Worm (Caenorhabditis elegans): ENCODE measurements around the gene gba-3.

- TF ChIP-seq dao-5 (tag; optimal IDR thresholded peaks at IDR 0.05), result no peak
- TF ChIP-seq him-1 (tag; optimal IDR thresholded peaks at IDR 0.05), result no peak
- no peak for TF ChIP-seq W03F9.2 (tag; optimal IDR thresholded peaks at IDR 0.05)
These were observed 46.2 kb upstream of the gba-3 start for ce11 chrIV:17426970-17427369.
